Fruit fly (Drosophila melanogaster): Measurements from ENCODE around the gene Sr-CIV.

The Sr-CIV gene

dm6 chr2L:3569892-3570291 is 46.0 kb upstream of the Sr-CIV start (continued):
- TF ChIP-seq Hr78 (GFP tag; optimal IDR thresholded peaks at IDR 0.05) (no peak), CG11560 (tag; IDR thresholded peaks at IDR 0.05) (no peak), CG10431 (GFP tag; optimal IDR thresholded peaks at IDR 0.05) (no peak), eve (GFP tag; optimal IDR thresholded peaks at IDR 0.05) (peak in 1 of 2 experiments; percentile 2), CG1602 (GFP tag; optimal IDR thresholded peaks at IDR 0.05) (no peak), pum (GFP tag; optimal IDR thresholded peaks at IDR 0.05) (no peak), fd3F (GFP tag; optimal IDR thresholded peaks at IDR 0.05) (no peak), eyg (GFP tag; optimal IDR thresholded peaks at IDR 0.05) (no peak), pzg (GFP tag; optimal IDR thresholded peaks at IDR 0.05) (no peak), CG34376 (GFP tag; optimal IDR thresholded peaks at IDR 0.05) (no peak), CG11093 (GFP tag; IDR thresholded peaks at IDR 0.05) (no peak), CG14860 (GFP tag; IDR thresholded peaks at IDR 0.05; ENCODE audit: partially characterized antibody) (no peak), CG6175 (GFP tag; IDR thresholded peaks at IDR 0.05) (no peak), org-1 (GFP tag; optimal IDR thresholded peaks at IDR 0.05) (no peak), Med (GFP tag) (no peak), dmrt11E (tag; optimal IDR thresholded peaks at IDR 0.05) (peak; percentile 15), D19B (GFP tag; optimal IDR thresholded peaks at IDR 0.05) (no peak), CG14667 (GFP tag; IDR thresholded peaks at IDR 0.05) (0 out of 2 replicates have a peak, but pooled peaks have one; percentile 7), Max (GFP tag; optimal IDR thresholded peaks at IDR 0.05) (no peak), CG15011 (GFP tag; optimal IDR thresholded peaks at IDR 0.05) (no peak), zf30C (GFP tag; optimal IDR thresholded peaks at IDR 0.05) (no peak), unc-4 (GFP tag; IDR thresholded peaks at IDR 0.05; ENCODE audit: partially characterized antibody) (no peak), salm (tag; optimal IDR thresholded peaks at IDR 0.05) (peak; percentile 15), repo (GFP tag; optimal IDR thresholded peaks at IDR 0.05) (no peak), usp (GFP tag; optimal IDR thresholded peaks at IDR 0.05) (no peak), mam (GFP tag; optimal IDR thresholded peaks at IDR 0.05) (peak; percentile 10), Rfx (GFP tag; IDR thresholded peaks at IDR 0.05) (peak; percentile 49), CG17385 (GFP tag; optimal IDR thresholded peaks at IDR 0.05) (peak; percentile 37), br (optimal IDR thresholded peaks at IDR 0.05) (no peak), chm (GFP tag; IDR thresholded peaks at IDR 0.05) (no peak), ERR (GFP tag; optimal IDR thresholded peaks at IDR 0.05) (no peak), CG10979 (tag; optimal IDR thresholded peaks at IDR 0.05) (peak; percentile 67), tna (GFP tag; IDR thresholded peaks at IDR 0.05; ENCODE audit: partially characterized antibody) (no peak), ro (GFP tag; IDR thresholded peaks at IDR 0.05) (no peak), MBD-R2 (GFP tag; IDR thresholded peaks at IDR 0.05) (no peak), CG10543 (GFP tag; optimal IDR thresholded peaks at IDR 0.05) (peak; percentile 16), CG17829 (tag; optimal IDR thresholded peaks at IDR 0.05) (peak; percentile 28), ase (GFP tag; IDR thresholded peaks at IDR 0.05) (no peak), croc (GFP tag; conservative IDR thresholded peaks at IDR 0.05) (peak; percentile 32; the same call in 1 of the 3 replicates), CG9932 (GFP tag; IDR thresholded peaks at IDR 0.05) (peak; percentile 54), Sin3A (optimal IDR thresholded peaks at IDR 0.05) (no peak), ind (GFP tag; optimal IDR thresholded peaks at IDR 0.05) (peak; percentile 21), CG43689 (GFP tag; IDR thresholded peaks at IDR 0.05) (no peak), Hey (tag; optimal IDR thresholded peaks at IDR 0.05) (no peak), peb (GFP tag; IDR thresholded peaks at IDR 0.05) (no peak), CG6689 (GFP tag; IDR thresholded peaks at IDR 0.05) (peak; percentile 45; the same call in 1 of the 2 replicates), kay (GFP tag; optimal IDR thresholded peaks at IDR 0.05) (no peak), pros (GFP tag; optimal IDR thresholded peaks at IDR 0.05) (no peak), CG6654 (GFP tag; optimal IDR thresholded peaks at IDR 0.05) (no peak), TFAM (GFP tag; optimal IDR thresholded peaks at IDR 0.05) (no peak), en (GFP tag; optimal IDR thresholded peaks at IDR 0.05) (no peak), maf-S (GFP tag; optimal IDR thresholded peaks at IDR 0.05) (no peak), CG18262 (tag; optimal IDR thresholded peaks at IDR 0.05) (peak; percentile 57)

All from whole organism, embryonic.